Worm (Caenorhabditis elegans) whole organism, L4 larva: ENCODE data around the gene srw-38.

ENCODE experiments used
- aly-2 ChIP-seq: sonication (generic microtip); optimal IDR thresholded peaks from 2 replicates; lab custom pipeline; 2018; ENCODE audit warnings: missing biosample characterization, missing genetic modification characterization
- jun-1 ChIP-seq: fragments of 150-350 bp; optimal IDR thresholded peaks from 2 replicates; lab custom pipeline; 2014; ENCODE audit warnings: missing biosample characterization, missing genetic modification reagents, missing genetic modification characterization
- mep-1 ChIP-seq: fragments of 150-350 bp; sonication (generic microtip); optimal IDR thresholded peaks from 3 replicates; lab custom pipeline; 2014; ENCODE audit warnings: missing biosample characterization, missing genetic modification characterization
- nhr-25 ChIP-seq: sonication (generic microtip); optimal IDR thresholded peaks from 2 replicates; lab custom pipeline; 2017; ENCODE audit warnings: missing genetic modification characterization, mild to moderate bottlenecking, missing compliant biosample characterization, antibody characterized with exemption, moderate library complexity, borderline replicate concordance; ENCODE audit not compliant: insufficient read depth
- nhr-48 ChIP-seq: sonication (generic microtip); optimal IDR thresholded peaks from 2 replicates; lab custom pipeline; 2016; ENCODE audit warnings: mild to moderate bottlenecking, missing genetic modification characterization, missing compliant biosample characterization
- snpc-4 ChIP-seq: fragments of 150-350 bp; optimal IDR thresholded peaks from 2 replicates; lab custom pipeline; 2014; ENCODE audit warnings: missing biosample characterization, missing genetic modification characterization
- unc-62 ChIP-seq, 3 experiments: fragments of 150-350 bp in 1 of 3; sonication (generic microtip); optimal IDR thresholded peaks in 2 of 3; peaks in 1 of 3; 1 replicate in 1 of 3; 2 replicates in 2 of 3; lab custom pipeline; 2014 to 2017; ENCODE audit warnings: missing biosample characterization in 3 of 3, missing genetic modification characterization in 3 of 3, missing genetic modification reagents in 3 of 3, missing genotype in 1 of 3
- zag-1 ChIP-seq: fragments of 150-350 bp; optimal IDR thresholded peaks from 2 replicates; lab custom pipeline; 2014; ENCODE audit warnings: missing biosample characterization, missing genetic modification characterization
- ztf-11 ChIP-seq: fragments of 150-350 bp; optimal IDR thresholded peaks from 2 replicates; lab custom pipeline; 2014; ENCODE audit warnings: missing biosample characterization, missing genetic modification characterization

ce11 chrV:19802797-19803196 is 33.4 kb upstream of the srw-38 start:
- no peak for TF ChIP-seq nhr-25
- no peak for TF ChIP-seq mep-1 (tag; lab: Kevin White, UChicago)
- no peak for TF ChIP-seq unc-62 (GFP tag; optimal IDR thresholded peaks at IDR 0.05 in 1 of 2; lab: Kevin White, UChicago)
- no peak for TF ChIP-seq unc-62 (tag; optimal IDR thresholded peaks at IDR 0.05; lab: Kevin White, UChicago)
- TF ChIP-seq zag-1 (tag; lab: Kevin White, UChicago) = no peak
- TF ChIP-seq snpc-4 = no peak
- TF ChIP-seq jun-1 (tag; lab: Kevin White, UChicago) = no peak
- no peak for TF ChIP-seq nhr-48 (tag; lab: Kevin White, UChicago)
- no peak for TF ChIP-seq ztf-11 (tag; lab: Kevin White, UChicago)
- no peak for TF ChIP-seq aly-2 (tag; lab: Kevin White, UChicago)
